Worm (Caenorhabditis elegans): ENCODE measurements around the gene srh-72.
"Not testable (repeated sequence)": the region's sequence is repeated elsewhere in the genome, so short reads cannot be mapped to it uniquely, and the experiment has no call there.

- TF ChIP-seq him-1, W03F9.2 (tag; optimal IDR thresholded peaks at IDR 0.05): not testable (repeated sequence)
These were observed 12.6 kb downstream of the srh-72 start, which contains the start of gene C08E3.15 for ce11 chrII:1627783-1628182.
